Fruit fly (Drosophila melanogaster) Kc167 (cell line): Measurements from ENCODE around the gene Cpr78Cc.

ENCODE experiments used
- Myc ChIP-seq: fragments of >200 bp; optimal IDR thresholded peaks from 2 replicates; lab custom pipeline; 2017; ENCODE audit warnings: missing external identifiers
- Sin3A ChIP-seq: fragments of >200 bp; optimal IDR thresholded peaks from 2 replicates; lab custom pipeline; 2018; ENCODE audit warnings: missing external identifiers
- h ChIP-seq: fragments of >200 bp; optimal IDR thresholded peaks from 3 replicates; lab custom pipeline; 2018; ENCODE audit warnings: missing external identifiers
- insv ChIP-seq: fragments of >200 bp; optimal IDR thresholded peaks from 3 replicates; lab custom pipeline; 2018; ENCODE audit warnings: missing external identifiers
- psq ChIP-seq: fragments of >200 bp; optimal IDR thresholded peaks from 2 replicates; lab custom pipeline; 2017; ENCODE audit warnings: missing external identifiers
- ttk ChIP-seq: sonication (Bioruptor generic); optimal IDR thresholded peaks from 2 replicates; lab custom pipeline; 2017; ENCODE audit warnings: missing external identifiers

The Cpr78Cc gene

dm6 chr3L:21280996-21281691 lies 19.2 kb upstream of the Cpr78Cc start, which contains the start of gene ppl:
Gene ppl, minus strand, starts transcription at chr3L:21281506.
- TF ChIP-seq h (lab: Kevin White, UChicago) (no peak), ttk (lab: Kevin White, UChicago) (no peak), insv (no peak), Myc (lab: Kevin White, UChicago) (no peak), Sin3A (lab: Kevin White, UChicago) (no peak), psq (lab: Kevin White, UChicago) (no peak)

- TF ChIP-seq Myc (lab: Kevin White, UChicago): no peak
- TF ChIP-seq Sin3A (lab: Kevin White, UChicago): no peak
- no peak for TF ChIP-seq psq (lab: Kevin White, UChicago)
Observed at dm6 chr3L:21281706-21282105, 18.7 kb upstream of the Cpr78Cc start.

DNA sequence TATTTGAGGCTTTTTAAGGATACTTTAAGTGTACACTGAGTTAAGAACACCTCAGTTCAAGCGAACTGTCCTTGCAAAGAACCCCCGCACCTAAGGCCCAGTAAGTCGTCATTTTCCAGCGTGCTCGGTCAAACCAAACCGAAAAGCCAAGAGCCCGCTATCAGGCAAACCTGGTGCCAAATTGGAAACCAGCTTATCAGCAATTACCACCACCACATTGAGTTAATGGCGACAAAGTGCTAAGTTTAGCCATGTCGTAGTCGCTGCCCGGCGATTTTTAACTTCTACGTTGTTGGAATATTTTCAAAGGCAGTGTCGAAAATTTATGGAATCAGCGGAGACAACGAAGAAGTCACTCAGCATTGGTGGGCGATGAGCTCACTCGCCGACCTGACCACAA lies 17.6 kb upstream of the Cpr78Cc start:
- no peak for TF ChIP-seq Myc (lab: Kevin White, UChicago)
- TF ChIP-seq insv: no peak
- TF ChIP-seq ttk (lab: Kevin White, UChicago): no peak
- no peak for TF ChIP-seq h (lab: Kevin White, UChicago)
- TF ChIP-seq Sin3A (lab: Kevin White, UChicago): no peak
- TF ChIP-seq psq (lab: Kevin White, UChicago): no peak

- TF ChIP-seq h (lab: Kevin White, UChicago): no peak
Observed at dm6 chr3L:21283795-21284194, 16.6 kb upstream of the Cpr78Cc start.

DNA sequence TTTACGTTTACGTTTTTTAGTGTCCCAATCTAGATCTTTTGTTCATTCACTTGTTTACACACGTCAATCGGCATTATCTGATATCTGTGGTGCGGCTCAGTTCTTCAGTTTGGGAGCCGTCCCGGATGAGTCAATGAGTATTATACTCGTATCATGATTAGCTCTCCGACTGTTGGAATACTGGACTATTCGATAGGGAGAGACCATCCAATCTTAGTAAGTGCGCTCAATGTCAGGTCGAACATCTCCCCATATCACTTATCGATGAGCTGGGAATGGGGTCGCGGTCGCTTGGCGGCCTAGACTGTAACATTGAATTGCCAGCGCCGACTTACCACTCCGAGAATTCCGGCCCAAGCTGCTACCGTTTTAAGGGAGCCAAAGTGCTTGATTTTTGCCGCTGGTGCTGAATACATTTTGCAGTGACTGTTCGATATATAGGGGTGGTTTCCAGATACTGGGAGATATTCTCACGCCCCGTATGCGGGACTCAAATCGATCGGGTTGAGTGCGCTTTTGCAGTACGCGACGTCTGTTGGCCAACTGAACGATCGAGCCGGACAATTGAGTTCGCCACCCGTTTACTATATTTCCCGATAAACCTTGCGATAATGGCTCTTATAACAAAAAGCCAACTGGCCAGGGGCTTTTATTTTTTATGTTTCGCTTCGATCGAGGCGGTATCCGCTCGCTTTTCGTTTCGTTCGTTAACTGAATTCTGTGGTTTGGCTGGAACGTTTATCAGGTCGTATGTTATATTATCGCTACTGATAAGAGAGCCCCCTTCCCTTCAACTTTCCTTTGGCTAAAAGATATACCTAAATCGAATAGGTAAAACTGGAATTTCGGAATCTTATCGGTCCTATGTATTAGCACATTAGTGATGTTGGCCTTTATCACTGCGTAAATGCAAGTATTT lies 15.4 kb upstream of the Cpr78Cc start:
- TF ChIP-seq h (lab: Kevin White, UChicago): no peak
- TF ChIP-seq ttk (lab: Kevin White, UChicago): no peak
- TF ChIP-seq psq (lab: Kevin White, UChicago): no peak
- TF ChIP-seq insv: no peak
- no peak for TF ChIP-seq Sin3A (lab: Kevin White, UChicago)
- TF ChIP-seq Myc (lab: Kevin White, UChicago): no peak

DNA sequence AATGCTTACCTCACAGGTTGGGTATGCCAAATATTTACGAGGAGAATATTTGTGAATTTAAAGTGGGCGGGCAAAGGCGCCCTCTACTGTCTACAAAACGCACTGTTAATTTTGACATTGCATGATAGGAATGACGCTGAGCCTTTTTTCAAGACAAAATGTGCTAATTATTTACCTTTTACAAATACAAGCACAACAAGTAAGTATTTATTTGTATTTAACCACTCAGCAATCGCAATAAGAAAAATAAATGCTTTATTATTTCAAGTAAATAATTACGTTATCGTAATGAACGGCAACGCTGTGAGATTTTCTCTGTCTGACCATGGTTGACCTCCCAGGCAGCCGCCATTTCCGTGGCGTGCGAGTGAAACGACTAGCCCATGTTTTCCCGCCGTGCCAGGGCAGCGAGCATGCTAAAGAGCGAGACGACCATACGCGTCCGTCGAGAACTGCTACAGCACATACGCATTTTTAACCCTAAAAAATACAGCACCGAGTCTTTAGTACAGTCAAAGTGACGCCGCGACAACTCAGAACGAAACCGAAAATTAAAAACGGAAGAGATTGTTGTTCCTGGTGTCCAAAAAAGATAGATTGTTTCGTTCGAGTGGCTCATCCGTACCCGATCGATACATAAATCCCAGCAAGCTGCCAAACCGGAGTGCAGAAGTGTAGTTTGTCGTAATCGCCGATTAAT lies 14.6 kb upstream of the Cpr78Cc start, which contains the start of the genes CG12974 and pzg:
TSS of gene CG12974 (minus strand) at position 324 of the 700 bp plus-strand sequence.
TSS of gene pzg (plus strand) at position 461 of the 700 bp plus-strand sequence.
- TF ChIP-seq insv (no peak), Myc (lab: Kevin White, UChicago) (no peak), psq (lab: Kevin White, UChicago) (no peak), ttk (lab: Kevin White, UChicago) (no peak), Sin3A (lab: Kevin White, UChicago) (no peak), h (lab: Kevin White, UChicago) (no peak)

DNA sequence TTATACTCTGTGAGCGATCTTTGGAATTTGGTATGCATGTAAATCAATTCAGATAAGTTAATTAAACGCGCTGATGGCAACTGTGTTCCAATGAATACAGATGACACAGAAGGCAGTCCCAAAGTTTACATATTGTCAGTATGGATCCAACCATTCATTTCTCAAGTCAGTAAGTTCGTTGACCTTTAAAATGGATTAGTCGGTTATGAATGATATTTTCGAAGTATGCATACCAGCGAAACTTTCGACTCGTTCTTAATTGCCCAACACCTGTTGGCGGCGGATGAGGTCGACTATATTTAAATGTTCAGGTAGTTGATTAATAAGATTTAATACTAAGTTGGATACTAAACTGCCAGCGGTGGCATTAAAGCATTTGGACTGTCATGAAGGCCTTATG lies 10.0 kb upstream of the Cpr78Cc start:
- TF ChIP-seq insv (no peak), Sin3A (lab: Kevin White, UChicago) (no peak), Myc (lab: Kevin White, UChicago) (no peak), psq (lab: Kevin White, UChicago) (no peak), h (lab: Kevin White, UChicago) (no peak), ttk (lab: Kevin White, UChicago) (no peak)

- TF ChIP-seq psq (lab: Kevin White, UChicago) (no peak), insv (no peak), h (lab: Kevin White, UChicago) (no peak), Myc (lab: Kevin White, UChicago) (no peak), Sin3A (lab: Kevin White, UChicago) (no peak), ttk (lab: Kevin White, UChicago) (no peak)
Observed at dm6 chr3L:21291055-21291454, 9.3 kb upstream of the Cpr78Cc start.

- TF ChIP-seq Myc (lab: Kevin White, UChicago) (no peak), ttk (lab: Kevin White, UChicago) (no peak), h (lab: Kevin White, UChicago) (no peak), Sin3A (lab: Kevin White, UChicago) (no peak), insv (no peak), psq (lab: Kevin White, UChicago) (no peak)
Observed at dm6 chr3L:21292700-21293099, 7.7 kb upstream of the Cpr78Cc start, which contains the start of gene Cpr78Ca. Gene Cpr78Ca, minus strand, starts transcription at chr3L:21292800.

- no peak for TF ChIP-seq psq (lab: Kevin White, UChicago)
Observed at dm6 chr3L:21294202-21294601, 6.2 kb upstream of the Cpr78Cc start, which contains the start of gene Cpr78Cb. Gene Cpr78Cb, plus strand, starts transcription at chr3L:21294492.

- TF ChIP-seq ttk (lab: Kevin White, UChicago) (no peak), Myc (lab: Kevin White, UChicago) (no peak), h (lab: Kevin White, UChicago) (no peak), psq (lab: Kevin White, UChicago) (no peak), insv (no peak), Sin3A (lab: Kevin White, UChicago) (no peak)
Observed at dm6 chr3L:21297703-21298102, 2.7 kb upstream of the Cpr78Cc start, which contains the start of gene Edg78E. Gene Edg78E, minus strand, starts transcription at chr3L:21297803.
